Worm (Caenorhabditis elegans) whole organism, L4/young adult: ENCODE measurements around the gene C39E6.2.

Source experiments
- W03F9.2 ChIP-seq: fragments of 150-350 bp; optimal IDR thresholded peaks from 2 replicates; lab custom pipeline; 2014; ENCODE audit warnings: missing biosample characterization, missing genetic modification characterization
- dao-5 ChIP-seq: sonication (generic microtip); optimal IDR thresholded peaks from 2 replicates; lab custom pipeline; 2016; ENCODE audit warnings: missing genotype, missing genetic modification characterization, moderate library complexity, missing compliant biosample characterization
- him-1 ChIP-seq: sonication (generic microtip); optimal IDR thresholded peaks from 2 replicates; lab custom pipeline; 2016; ENCODE audit warnings: missing genotype, missing genetic modification reagents, missing genetic modification characterization, missing compliant biosample characterization

C39E6.2 gene

ce11 chrX:4754725-4755124 is at the start of gene C39E6.2:
TSS of gene C39E6.2 (minus strand) at chrX:4755118.
- no peak for TF ChIP-seq W03F9.2 (tag; lab: Kevin White, UChicago)
- no peak for TF ChIP-seq him-1
- TF ChIP-seq dao-5: no peak

- TF ChIP-seq dao-5 (no peak), W03F9.2 (tag; lab: Kevin White, UChicago) (no peak), him-1 (no peak)
Measured at ce11 chrX:4803942-4804341, 49.0 kb upstream of the C39E6.2 start.

DNA sequence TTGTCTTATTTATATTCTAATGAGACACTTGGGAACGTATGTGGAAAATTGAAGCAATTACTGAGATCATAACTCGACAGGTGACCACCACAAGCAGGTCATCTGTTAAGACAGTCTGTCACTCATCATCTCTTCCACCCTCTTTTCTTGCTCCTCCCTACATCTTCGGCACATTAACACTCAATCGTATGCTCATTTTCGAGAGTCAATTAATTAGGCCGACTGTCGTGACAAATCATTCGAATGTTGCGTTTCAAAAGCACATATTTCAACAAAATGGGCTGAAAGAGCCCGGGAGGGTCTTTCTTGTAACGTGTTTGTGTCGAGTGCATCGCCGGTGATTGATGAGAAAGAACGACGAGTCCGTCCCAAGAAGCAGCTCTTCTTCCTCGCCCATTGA is 47.3 kb upstream of the C39E6.2 start:
- no peak for TF ChIP-seq W03F9.2 (tag; lab: Kevin White, UChicago)
- TF ChIP-seq him-1: no peak
- no peak for TF ChIP-seq dao-5

ce11 chrX:4800892-4801291 is 46.0 kb upstream of the C39E6.2 start:
- TF ChIP-seq W03F9.2 (tag; lab: Kevin White, UChicago) (no peak), him-1 (no peak), dao-5 (no peak)

DNA sequence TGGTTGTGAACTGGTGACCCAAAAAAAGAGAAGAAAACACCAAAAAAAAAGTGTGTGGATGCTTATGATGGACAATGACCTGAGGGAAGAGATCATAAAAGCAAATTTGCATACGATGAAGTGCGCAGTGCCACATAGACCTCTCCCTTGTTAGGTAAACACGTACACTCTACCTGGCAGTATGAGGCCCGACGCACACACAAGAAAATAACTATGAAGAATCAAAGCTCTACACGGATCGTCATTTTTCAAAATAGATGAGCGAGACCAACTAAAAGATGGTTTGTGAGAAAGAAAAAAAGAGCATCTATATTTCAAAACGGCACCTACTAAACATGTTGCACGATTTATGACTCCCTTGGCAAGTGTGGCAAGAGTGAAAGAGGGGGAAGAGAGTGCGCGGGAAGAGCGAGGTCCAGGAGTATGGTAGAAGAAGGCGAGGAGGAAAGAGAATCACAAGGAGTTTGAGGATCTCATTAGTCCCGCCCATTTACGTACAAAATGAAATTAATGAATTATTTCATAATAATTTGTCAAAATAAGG is 45.2 kb upstream of the C39E6.2 start, which contains the start of gene mig-13:
mig-13 (minus strand) TSS at position 51 of the 544 bp plus-strand sequence.
- TF ChIP-seq W03F9.2 (tag; lab: Kevin White, UChicago): no peak
- TF ChIP-seq him-1: no peak
- no peak for TF ChIP-seq dao-5

ce11 chrX:4795329-4795728 is 40.4 kb upstream of the C39E6.2 start:
- no peak for TF ChIP-seq him-1
- no peak for TF ChIP-seq dao-5
- no peak for TF ChIP-seq W03F9.2 (tag; lab: Kevin White, UChicago)

ce11 chrX:4794062-4794461 is 39.1 kb upstream of the C39E6.2 start:
- TF ChIP-seq W03F9.2 (tag; lab: Kevin White, UChicago): no peak
- TF ChIP-seq him-1: no peak
- no peak for TF ChIP-seq dao-5

ce11 chrX:4792979-4793378 is 38.1 kb upstream of the C39E6.2 start, which contains the start of gene F43C9.1:
TSS of gene F43C9.1 (plus strand) at chrX:4793279.
- TF ChIP-seq W03F9.2 (tag; lab: Kevin White, UChicago): no peak
- no peak for TF ChIP-seq him-1
- no peak for TF ChIP-seq dao-5

DNA sequence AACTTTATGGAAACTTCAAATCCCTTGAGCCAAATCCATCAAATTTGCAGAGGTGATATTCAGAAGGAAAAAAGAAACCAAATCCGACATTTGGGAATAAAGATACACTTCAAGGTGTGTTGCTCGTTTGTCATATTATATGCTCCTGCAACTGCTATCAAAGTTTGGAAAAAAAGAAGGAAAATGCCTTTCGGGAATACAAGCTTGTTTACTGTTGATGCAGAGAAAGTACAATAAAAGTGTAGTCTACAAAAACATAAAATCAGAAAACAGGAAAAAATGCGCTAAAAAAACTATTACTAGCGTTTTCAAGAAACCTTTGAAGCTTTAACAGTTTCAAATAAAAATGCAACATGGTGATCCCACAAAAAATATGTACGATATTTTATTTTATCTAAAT is 35.7 kb upstream of the C39E6.2 start:
- TF ChIP-seq dao-5 (no peak), him-1 (no peak), W03F9.2 (tag; lab: Kevin White, UChicago) (no peak)

DNA sequence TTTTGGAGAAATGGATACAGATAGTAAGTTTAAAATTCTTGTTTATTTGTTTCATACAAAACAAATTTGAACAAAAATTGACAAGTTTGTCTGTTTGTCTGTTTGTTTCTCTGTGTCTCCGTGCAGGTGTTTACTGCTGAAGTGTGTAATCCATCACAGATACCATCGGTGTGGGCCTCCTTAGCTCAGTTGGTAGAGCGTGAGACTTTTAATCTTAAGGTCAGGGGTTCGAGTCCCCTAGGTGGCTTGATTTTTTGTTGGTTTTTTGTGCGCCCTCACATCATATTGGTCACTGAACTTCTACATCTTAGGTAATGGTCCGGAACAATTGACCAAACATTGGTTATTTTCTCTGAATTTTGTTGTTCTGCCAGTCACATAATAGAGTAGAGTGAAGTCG is 34.0 kb upstream of the C39E6.2 start:
- no peak for TF ChIP-seq him-1
- TF ChIP-seq W03F9.2 (tag; lab: Kevin White, UChicago): peak; percentile 6

DNA sequence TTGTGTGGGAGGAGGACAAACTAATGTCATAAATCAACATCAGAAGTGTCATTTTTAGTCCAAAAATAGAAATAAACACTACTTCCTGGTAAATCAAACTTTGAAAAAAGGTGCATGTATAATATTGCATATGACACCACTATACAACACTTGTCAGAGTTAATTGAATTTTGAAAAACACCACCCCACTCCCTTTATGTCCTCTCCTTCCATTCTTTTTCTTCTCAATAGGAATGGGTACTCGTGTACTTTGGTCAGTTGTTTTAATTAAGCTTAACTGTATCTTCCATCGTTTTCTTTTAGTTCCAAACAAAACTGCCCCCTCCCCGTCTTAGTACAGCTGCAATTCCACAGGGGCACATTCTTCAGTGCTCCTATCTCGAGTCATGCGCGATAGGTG is 32.6 kb upstream of the C39E6.2 start:
- TF ChIP-seq dao-5 (no peak), W03F9.2 (tag; lab: Kevin White, UChicago) (no peak), him-1 (no peak)

DNA sequence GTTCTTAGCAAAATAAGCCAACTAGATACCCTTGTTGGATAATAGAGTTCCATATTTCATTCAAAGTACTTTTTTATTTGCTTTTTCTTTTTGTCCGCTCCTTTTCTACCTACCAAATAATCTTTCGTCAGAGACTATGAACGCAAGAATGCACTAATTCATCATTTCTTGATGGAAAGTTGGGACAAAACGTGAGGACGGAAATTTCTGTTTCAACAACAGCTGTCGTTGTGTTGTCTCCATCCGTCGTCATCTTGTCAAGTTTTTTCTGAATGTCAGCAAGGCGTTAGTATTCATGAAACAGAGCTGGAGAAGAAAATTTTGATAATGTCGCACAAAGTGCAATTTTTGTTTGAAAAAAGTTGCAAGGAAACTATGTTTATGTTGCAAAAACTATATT is 29.9 kb upstream of the C39E6.2 start:
- TF ChIP-seq W03F9.2 (tag; lab: Kevin White, UChicago): no peak

DNA sequence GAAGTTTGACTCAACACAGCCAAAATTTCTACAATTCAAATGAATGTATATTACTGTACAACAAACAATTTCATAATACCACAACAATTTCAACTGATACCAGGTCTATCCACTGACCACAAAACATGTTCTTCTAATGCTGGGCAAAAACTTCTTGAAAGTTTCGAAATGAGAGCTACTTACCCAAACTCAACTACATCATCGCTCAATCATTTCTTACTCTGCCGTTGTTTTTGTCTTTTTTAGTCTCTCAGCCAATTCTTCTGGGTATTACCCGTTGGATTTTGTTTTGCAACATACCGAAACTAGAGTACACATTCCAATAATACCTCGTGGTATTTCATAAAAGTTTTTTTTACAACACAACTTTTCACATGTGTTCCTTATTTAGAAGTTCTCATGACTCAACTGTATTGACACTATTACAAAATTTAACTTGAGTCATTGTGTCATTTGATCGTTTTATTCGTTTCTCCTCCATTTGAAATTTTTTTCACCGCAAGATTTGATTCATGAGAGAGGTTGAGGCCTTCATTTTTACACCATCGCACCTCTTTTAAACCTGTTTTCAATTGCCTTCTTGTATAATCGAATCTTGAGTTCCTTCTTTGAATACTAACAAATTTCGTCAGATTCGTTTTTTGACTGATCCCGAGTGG is 28.3 kb upstream of the C39E6.2 start, which contains the start of gene F43C9.2:
F43C9.2 (plus strand) TSS at position 497 of the 659 bp plus-strand sequence.
- no peak for TF ChIP-seq dao-5
- no peak for TF ChIP-seq him-1
- no peak for TF ChIP-seq W03F9.2 (tag; lab: Kevin White, UChicago)

DNA sequence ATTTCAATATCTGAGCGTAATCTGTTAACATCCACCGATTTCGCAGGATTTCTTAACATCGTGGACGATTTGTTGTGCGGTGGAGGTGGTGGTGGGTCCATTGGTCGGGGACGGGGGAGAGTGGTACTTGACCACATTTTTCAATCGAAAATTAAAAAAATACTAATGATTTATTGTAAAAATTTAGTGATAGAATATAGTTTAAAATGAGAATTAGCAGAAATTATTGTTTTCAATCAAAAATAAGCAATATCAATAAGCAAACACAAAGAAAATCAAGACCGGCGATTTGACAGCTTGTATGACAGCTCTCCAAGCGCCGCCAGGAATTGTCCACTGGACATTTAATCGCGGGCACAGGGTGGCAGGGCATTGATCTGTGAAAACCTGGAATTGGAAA is 27.3 kb upstream of the C39E6.2 start, which contains the start of gene hum-10:
hum-10 (minus strand) TSS at position 101 of the 400 bp plus-strand sequence.
- no peak for TF ChIP-seq dao-5
- no peak for TF ChIP-seq him-1
- TF ChIP-seq W03F9.2 (tag; lab: Kevin White, UChicago): no peak

DNA sequence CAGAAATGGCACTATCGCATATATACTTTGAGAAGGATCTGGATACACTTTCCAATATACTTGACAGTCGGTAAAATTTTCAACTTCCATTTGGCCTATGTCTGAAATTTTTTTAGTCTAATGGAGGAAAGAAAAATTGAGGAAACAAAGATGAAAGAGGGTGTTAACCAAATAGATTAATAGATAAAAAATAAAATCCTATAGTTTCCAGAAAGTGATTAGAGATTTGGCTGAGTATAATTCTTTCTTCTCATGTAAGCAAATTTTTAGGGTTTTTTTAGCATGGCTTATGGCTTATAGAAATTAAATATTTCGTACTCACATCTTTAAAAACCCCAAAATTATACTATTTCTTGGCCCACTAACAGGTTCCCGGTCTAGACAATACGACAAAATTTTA is 15.0 kb upstream of the C39E6.2 start, which contains the start of gene npr-1:
npr-1 (minus strand) TSS at position 101 of the 400 bp plus-strand sequence.
- TF ChIP-seq W03F9.2 (tag; lab: Kevin White, UChicago) (no peak), him-1 (no peak), dao-5 (no peak)
